Fruit fly (Drosophila melanogaster) whole organism, embryonic: ENCODE results near the gene hry.

Experiments
- ATbp ChIP-seq: fragments of 200-800 bp; sonication (Bioruptor generic); optimal IDR thresholded peaks from 2 replicates; lab custom pipeline; 2017; ENCODE audit warnings: missing biosample characterization, mild to moderate bottlenecking, missing genetic modification characterization, missing genetic modification reagents
- Atf3 ChIP-seq: fragments of 200-800 bp; sonication (Bioruptor generic); optimal IDR thresholded peaks from 3 replicates; lab custom pipeline; 2016; ENCODE audit warnings: missing biosample characterization, missing genetic modification characterization
- CG10147 ChIP-seq: fragments of 200-800 bp; sonication (Bioruptor generic); optimal IDR thresholded peaks from 2 replicates; lab custom pipeline; 2019; ENCODE audit warnings: missing biosample characterization, mild to moderate bottlenecking, missing genetic modification characterization, moderate library complexity
- CG10274 ChIP-seq: fragments of 200-800 bp; sonication (Bioruptor generic); optimal IDR thresholded peaks from 3 replicates; lab custom pipeline; 2017; ENCODE audit warnings: missing biosample characterization, mild to moderate bottlenecking, missing genetic modification characterization
- CG10543 ChIP-seq: fragments of 200-800 bp; sonication (Bioruptor generic); optimal IDR thresholded peaks from 3 replicates; lab custom pipeline; 2017; ENCODE audit warnings: missing biosample characterization, mild to moderate bottlenecking, missing genetic modification characterization, moderate library complexity
- CG15269 ChIP-seq: fragments of 200-800 bp; sonication (Bioruptor generic); optimal IDR thresholded peaks from 2 replicates; lab custom pipeline; 2018; ENCODE audit warnings: missing biosample characterization, mild to moderate bottlenecking, missing genetic modification characterization, moderate library complexity
- CG16813 ChIP-seq: fragments of 200-800 bp; sonication (Bioruptor generic); IDR thresholded peaks from 3 replicates; pipeline ENCODE4 v1.3.6; 2022; ENCODE audit warnings: missing biosample characterization, missing genetic modification characterization; ENCODE audit not compliant: partially characterized antibody
- CG16815 ChIP-seq: fragments of 200-800 bp; sonication (Bioruptor generic); optimal IDR thresholded peaks from 3 replicates; lab custom pipeline; 2017; ENCODE audit warnings: missing biosample characterization, mild to moderate bottlenecking, missing genetic modification characterization
- CG17385 ChIP-seq: fragments of 200-800 bp; sonication (Bioruptor generic); optimal IDR thresholded peaks from 3 replicates; lab custom pipeline; 2018; ENCODE audit warnings: missing biosample characterization, mild to moderate bottlenecking, missing genetic modification characterization
- CG2129 ChIP-seq: fragments of 200-800 bp; sonication (Bioruptor generic); IDR thresholded peaks from 2 replicates; pipeline ENCODE4 v1.3.6; 2022; ENCODE audit warnings: missing biosample characterization, missing genetic modification characterization; ENCODE audit not compliant: partially characterized antibody
- CG2202 ChIP-seq: fragments of 200-800 bp; sonication (Bioruptor generic); optimal IDR thresholded peaks from 2 replicates; lab custom pipeline; 2018; ENCODE audit warnings: missing biosample characterization, mild to moderate bottlenecking, missing genetic modification characterization
- CG2875 ChIP-seq: fragments of 200-800 bp; sonication (Bioruptor generic); optimal IDR thresholded peaks from 2 replicates; lab custom pipeline; 2017; ENCODE audit warnings: missing biosample characterization, mild to moderate bottlenecking, missing genetic modification characterization, missing genetic modification reagents
- CG31388 ChIP-seq: fragments of 200-800 bp; sonication (Bioruptor generic); optimal IDR thresholded peaks from 2 replicates; lab custom pipeline; 2016; ENCODE audit warnings: missing biosample characterization, missing genetic modification characterization
- CG4424 ChIP-seq: fragments of 200-800 bp; sonication (Bioruptor generic); optimal IDR thresholded peaks from 3 replicates; lab custom pipeline; 2016; ENCODE audit warnings: missing biosample characterization, missing genetic modification characterization
- CG6813 ChIP-seq: fragments of 200-800 bp; sonication (Bioruptor generic); optimal IDR thresholded peaks from 2 replicates; lab custom pipeline; 2017; ENCODE audit warnings: missing biosample characterization, missing genetic modification characterization, mild to moderate bottlenecking, moderate library complexity, missing genetic modification reagents
- CG7963 ChIP-seq: fragments of 200-800 bp; sonication (Bioruptor generic); IDR thresholded peaks from 3 replicates; pipeline ENCODE4 v1.3.6; 2022; ENCODE audit warnings: missing biosample characterization, missing genetic modification characterization; ENCODE audit not compliant: partially characterized antibody
- CG7987 ChIP-seq: fragments of 200-800 bp; sonication (Bioruptor generic); optimal IDR thresholded peaks from 2 replicates; lab custom pipeline; 2018; ENCODE audit warnings: missing biosample characterization, mild to moderate bottlenecking, missing genetic modification characterization, moderate library complexity
- CG8388 ChIP-seq: fragments of 200-800 bp; sonication (Bioruptor generic); optimal IDR thresholded peaks from 2 replicates; lab custom pipeline; 2019; ENCODE audit warnings: missing biosample characterization, mild to moderate bottlenecking, missing genetic modification characterization, moderate library complexity
- CG8944 ChIP-seq: fragments of 200-800 bp; sonication (Bioruptor generic); optimal IDR thresholded peaks from 3 replicates; lab custom pipeline; 2016; ENCODE audit warnings: missing biosample characterization, missing genetic modification characterization
- D19A ChIP-seq: fragments of 200-800 bp; optimal IDR thresholded peaks from 3 replicates; lab custom pipeline; 2019; ENCODE audit warnings: missing biosample characterization, mild to moderate bottlenecking, missing genetic modification characterization, moderate library complexity
- D19B ChIP-seq: fragments of 200-800 bp; sonication (Bioruptor generic); optimal IDR thresholded peaks from 2 replicates; lab custom pipeline; 2017; ENCODE audit warnings: missing biosample characterization, mild to moderate bottlenecking, missing genetic modification characterization
- E2f2 ChIP-seq: fragments of 200-800 bp; sonication (Bioruptor generic); IDR thresholded peaks from 2 replicates; pipeline ENCODE4 v1.3.6; 2022; ENCODE audit warnings: missing biosample characterization, missing genetic modification characterization
- Fer3 ChIP-seq: fragments of 200-800 bp; sonication (Bioruptor generic); optimal IDR thresholded peaks from 2 replicates; lab custom pipeline; 2018; ENCODE audit warnings: missing biosample characterization, mild to moderate bottlenecking, missing genetic modification characterization, moderate library complexity
- Optix ChIP-seq: fragments of 200-800 bp; sonication (Bioruptor generic); IDR thresholded peaks from 3 replicates; pipeline ENCODE4 v1.3.6; 2022; ENCODE audit warnings: missing biosample characterization, missing genetic modification characterization
- Poxn ChIP-seq: fragments of 200-800 bp; sonication (Bioruptor generic); IDR thresholded peaks from 2 replicates; pipeline ENCODE4 v1.3.6; 2022; ENCODE audit warnings: missing biosample characterization, missing genetic modification characterization
- Scr ChIP-seq: fragments of 200-800 bp; sonication (Bioruptor generic); IDR thresholded peaks from 2 replicates; pipeline ENCODE4 v1.3.6; 2022; ENCODE audit warnings: missing biosample characterization, missing genetic modification characterization; ENCODE audit not compliant: partially characterized antibody
- Stat92E ChIP-seq, 3 experiments: fragments of >200 bp in 2 of 3; fragments of 200-800 bp in 1 of 3; sonication (Bioruptor generic) in 1 of 3; optimal IDR thresholded peaks; 2 replicates each; lab custom pipeline; 2017 to 2019; ENCODE audit warnings: missing biosample characterization in 3 of 3, missing genetic modification characterization in 3 of 3, mild to moderate bottlenecking in 1 of 3, moderate library complexity in 1 of 3
- TFAM ChIP-seq: fragments of 200-800 bp; sonication (Bioruptor generic); optimal IDR thresholded peaks from 2 replicates; lab custom pipeline; 2017; ENCODE audit warnings: missing biosample characterization, missing genetic modification characterization, inconsistent platforms
- Vsx1 ChIP-seq: fragments of 200-800 bp; sonication (Bioruptor generic); optimal IDR thresholded peaks from 2 replicates; lab custom pipeline; 2017; ENCODE audit warnings: missing biosample characterization, mild to moderate bottlenecking, missing genetic modification characterization, missing genetic modification reagents
- YL-1 ChIP-seq: fragments of 200-800 bp; sonication (Bioruptor generic); optimal IDR thresholded peaks from 3 replicates; lab custom pipeline; 2017; ENCODE audit warnings: missing biosample characterization, mild to moderate bottlenecking, missing genetic modification characterization
- cg ChIP-seq: fragments of 200-800 bp; sonication (Bioruptor generic); optimal IDR thresholded peaks from 3 replicates; lab custom pipeline; 2019; ENCODE audit warnings: missing biosample characterization, mild to moderate bottlenecking, missing genetic modification characterization, moderate library complexity
- corto ChIP-seq: fragments of 200-800 bp; sonication (Bioruptor generic); optimal IDR thresholded peaks from 2 replicates; lab custom pipeline; 2016; ENCODE audit warnings: missing biosample characterization, mild to moderate bottlenecking, missing genetic modification characterization, moderate library complexity
- cwo ChIP-seq: fragments of 200-800 bp; sonication (Bioruptor generic); optimal IDR thresholded peaks from 3 replicates; lab custom pipeline; 2017; ENCODE audit warnings: missing biosample characterization, missing genetic modification characterization, mild to moderate bottlenecking, moderate library complexity, missing genetic modification reagents
- dan ChIP-seq: fragments of 200-800 bp; sonication (Bioruptor generic); IDR thresholded peaks from 2 replicates; pipeline ENCODE4 v1.3.6; 2022; ENCODE audit warnings: missing biosample characterization, missing genetic modification characterization
- danr ChIP-seq: fragments of 200-800 bp; sonication (Bioruptor generic); IDR thresholded peaks from 2 replicates; pipeline ENCODE4 v1.3.6; 2022; ENCODE audit warnings: missing biosample characterization, missing genetic modification characterization
- exex ChIP-seq: fragments of 200-800 bp; sonication (Bioruptor generic); optimal IDR thresholded peaks from 4 replicates; lab custom pipeline; 2018; ENCODE audit warnings: missing biosample characterization, mild to moderate bottlenecking, missing genetic modification characterization, moderate library complexity
- ftz-f1 ChIP-seq: fragments of 200-800 bp; sonication (Bioruptor generic); optimal IDR thresholded peaks from 2 replicates; lab custom pipeline; 2016; ENCODE audit warnings: missing biosample characterization, missing genetic modification characterization
- gsb-n ChIP-seq: fragments of 200-800 bp; sonication (Bioruptor generic); optimal IDR thresholded peaks from 3 replicates; lab custom pipeline; 2018; ENCODE audit warnings: missing biosample characterization, mild to moderate bottlenecking, missing genetic modification characterization
- inv ChIP-seq: fragments of 200-800 bp; sonication (Bioruptor generic); IDR thresholded peaks from 2 replicates; pipeline ENCODE4 v1.3.6; 2022; ENCODE audit warnings: missing biosample characterization, missing genetic modification characterization; ENCODE audit not compliant: partially characterized antibody
- ro ChIP-seq: fragments of 200-800 bp; sonication (Bioruptor generic); IDR thresholded peaks from 2 replicates; pipeline ENCODE4 v1.3.6; 2022; ENCODE audit warnings: missing biosample characterization, missing genetic modification characterization
- schlank ChIP-seq: fragments of 200-800 bp; sonication (Bioruptor generic); optimal IDR thresholded peaks from 2 replicates; lab custom pipeline; 2018; ENCODE audit warnings: missing biosample characterization, mild to moderate bottlenecking, missing genetic modification characterization
- sim ChIP-seq: fragments of 200-800 bp; sonication (Bioruptor generic); IDR thresholded peaks from 2 replicates; pipeline ENCODE4 v1.3.6; 2022; ENCODE audit warnings: missing biosample characterization, missing genetic modification characterization
- sob ChIP-seq: fragments of 200-800 bp; sonication (Bioruptor generic); IDR thresholded peaks from 2 replicates; pipeline ENCODE4 v1.3.6; 2022; ENCODE audit warnings: missing biosample characterization, missing genetic modification characterization
- sqz ChIP-seq: fragments of 200-800 bp; sonication (Bioruptor generic); optimal IDR thresholded peaks from 3 replicates; lab custom pipeline; 2018; ENCODE audit warnings: missing biosample characterization, mild to moderate bottlenecking, missing genetic modification characterization
- ssp ChIP-seq: fragments of 200-800 bp; sonication (Bioruptor generic); IDR thresholded peaks from 2 replicates; pipeline ENCODE4 v1.3.6; 2022; ENCODE audit warnings: missing biosample characterization, missing genetic modification characterization
- sug ChIP-seq: fragments of 200-800 bp; optimal IDR thresholded peaks from 2 replicates; lab custom pipeline; 2019; ENCODE audit warnings: missing biosample characterization, mild to moderate bottlenecking, missing genetic modification characterization, moderate library complexity
- twi ChIP-seq: fragments of 200-800 bp; optimal IDR thresholded peaks from 2 replicates; lab custom pipeline; 2019; ENCODE audit warnings: missing biosample characterization, mild to moderate bottlenecking, missing genetic modification characterization, moderate library complexity
- unpg ChIP-seq: fragments of 200-800 bp; sonication (Bioruptor generic); optimal IDR thresholded peaks from 3 replicates; lab custom pipeline; 2018; ENCODE audit warnings: missing biosample characterization, mild to moderate bottlenecking, missing genetic modification characterization, moderate library complexity
- yki ChIP-seq: fragments of >200 bp; optimal IDR thresholded peaks from 3 replicates; lab custom pipeline; 2018

Gene hry

DNA sequence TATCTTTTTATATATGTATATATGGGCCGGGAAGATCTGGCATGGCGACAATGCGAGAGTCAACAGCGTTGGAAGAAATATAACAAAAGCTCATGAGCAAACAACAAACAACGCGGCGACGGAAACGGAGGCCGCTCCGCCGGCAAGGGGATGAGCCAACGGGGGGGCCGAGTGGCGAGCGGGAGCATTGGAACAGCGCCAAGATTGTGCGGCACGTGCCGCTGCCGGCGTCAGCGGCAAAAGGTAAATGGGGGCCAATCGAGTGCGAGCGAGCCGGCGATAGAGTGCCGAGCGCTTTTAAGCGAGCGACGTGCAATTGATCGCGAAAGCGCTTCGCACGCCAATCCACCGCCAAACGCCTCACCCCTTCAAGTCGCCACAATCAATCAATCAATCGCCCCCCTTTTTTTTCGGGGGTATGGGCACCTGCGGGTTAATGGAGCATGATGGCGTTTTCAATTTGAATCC, 21.0 kb downstream of the hry start (continued):
- no peak for TF ChIP-seq corto
- peak; percentile 49 for TF ChIP-seq CG15269
- TF ChIP-seq ro (GFP tag; lab: Robert Waterston, UW), result no peak
- peak; percentile 34; the same call in 1 of the 3 replicates for TF ChIP-seq Optix (GFP tag; lab: Robert Waterston, UW)
- TF ChIP-seq D19A, result peak; percentile 48
- no peak for TF ChIP-seq dan (GFP tag; lab: Robert Waterston, UW)
- peak; percentile 48 for TF ChIP-seq YL-1 (GFP tag; lab: Kevin White, UChicago)
- peak; percentile 50 for TF ChIP-seq unpg (GFP tag; lab: Kevin White, UChicago)
- no peak; the same call in 1 of the 2 replicates for TF ChIP-seq sim
- peak; percentile 30; the same call in 1 of the 2 replicates for TF ChIP-seq ssp
- TF ChIP-seq schlank (tag; lab: Kevin White, UChicago), result peak; percentile 38
- no peak for TF ChIP-seq inv (GFP tag; lab: Robert Waterston, UW)
- TF ChIP-seq Poxn, result no peak
- TF ChIP-seq CG17385 (GFP tag; lab: Kevin White, UChicago), result peak; percentile 58
- TF ChIP-seq Stat92E (GFP tag; optimal IDR thresholded peaks at IDR 0.05; lab: Kevin White, UChicago), result no peak
- TF ChIP-seq CG8944 (GFP tag; lab: Kevin White, UChicago), result no peak
- TF ChIP-seq CG10147 (GFP tag; lab: Kevin White, UChicago), result peak; percentile 53
- TF ChIP-seq Fer3 (tag; lab: Kevin White, UChicago), result peak; percentile 63
- TF ChIP-seq CG2875 (GFP tag; lab: Kevin White, UChicago), result peak; percentile 90
- TF ChIP-seq ftz-f1 (GFP tag; lab: Kevin White, UChicago), result peak; percentile 90
- TF ChIP-seq gsb-n (tag; lab: Kevin White, UChicago), result peak; percentile 66
- TF ChIP-seq CG7987, result peak; percentile 71
- peak; percentile 38 for TF ChIP-seq Atf3 (GFP tag; lab: Kevin White, UChicago)
- TF ChIP-seq yki (lab: Kevin White, UChicago), result no peak
- TF ChIP-seq CG6813, result peak; percentile 88
- peak; percentile 61 for TF ChIP-seq CG2202 (tag; lab: Kevin White, UChicago)
- peak; percentile 93 for TF ChIP-seq ATbp (GFP tag; lab: Kevin White, UChicago)
- peak; percentile 37; the same call in 1 of the 2 replicates for TF ChIP-seq E2f2 (GFP tag; lab: Robert Waterston, UW)
- TF ChIP-seq cg (GFP tag; lab: Kevin White, UChicago), result no peak
- no peak for TF ChIP-seq CG2129
- peak; percentile 38 for TF ChIP-seq exex (tag; lab: Kevin White, UChicago)
- TF ChIP-seq CG16813 (GFP tag; lab: Robert Waterston, UW), result no peak
- no peak for TF ChIP-seq CG16815 (GFP tag; lab: Kevin White, UChicago)
- TF ChIP-seq CG10543 (GFP tag; lab: Kevin White, UChicago), result peak; percentile 97
- TF ChIP-seq TFAM (GFP tag; lab: Kevin White, UChicago), result no peak
- TF ChIP-seq cwo (GFP tag; lab: Kevin White, UChicago), result peak; percentile 100
- TF ChIP-seq D19B (GFP tag; lab: Kevin White, UChicago), result peak; percentile 14
- no peak for TF ChIP-seq CG31388 (GFP tag; lab: Kevin White, UChicago)
- peak; percentile 98 for TF ChIP-seq sug (tag; lab: Kevin White, UChicago)
- no peak for TF ChIP-seq danr (GFP tag; lab: Robert Waterston, UW)
- TF ChIP-seq CG10274 (GFP tag; lab: Kevin White, UChicago), result no peak
- peak; percentile 46 for TF ChIP-seq CG4424 (GFP tag; lab: Kevin White, UChicago)
- peak; percentile 8 for TF ChIP-seq CG8388 (GFP tag; lab: Kevin White, UChicago)
- TF ChIP-seq sqz (GFP tag; lab: Kevin White, UChicago), result peak; percentile 48
- peak; percentile 28 for TF ChIP-seq twi (tag; lab: Kevin White, UChicago)
- TF ChIP-seq sob, result peak; percentile 74
- TF ChIP-seq Vsx1, result peak; percentile 89
- TF ChIP-seq CG7963 (GFP tag; lab: Robert Waterston, UW), result no peak
- TF ChIP-seq Scr (GFP tag; lab: Robert Waterston, UW), result no peak
